Worm (Caenorhabditis elegans) whole organism, mixed stage, embryonic: ENCODE measurements around the gene R12H7.4.

Source experiments
- ceh-39 ChIP-seq: fragments of 150-350 bp; optimal IDR thresholded peaks from 2 replicates; lab custom pipeline; 2014; ENCODE audit warnings: missing biosample characterization, missing genetic modification characterization
- cnd-1 ChIP-seq: fragments of 200-800 bp; sonication (Bioruptor generic); optimal IDR thresholded peaks from 2 replicates; lab custom pipeline; 2018; ENCODE audit warnings: mild to moderate bottlenecking, missing genetic modification characterization, missing compliant biosample characterization
- elt-3 ChIP-seq: fragments of 150-350 bp; optimal IDR thresholded peaks from 2 replicates; lab custom pipeline; 2014; ENCODE audit warnings: missing biosample characterization, missing genetic modification characterization
- lsy-2 ChIP-seq: fragments of 150-350 bp; optimal IDR thresholded peaks from 2 replicates; lab custom pipeline; 2014; ENCODE audit warnings: missing biosample characterization, missing genetic modification characterization
- nhr-2 ChIP-seq: fragments of 150-350 bp; optimal IDR thresholded peaks from 2 replicates; lab custom pipeline; 2014; ENCODE audit warnings: missing biosample characterization, missing genetic modification characterization
- nhr-237 ChIP-seq: fragments of 150-350 bp; optimal IDR thresholded peaks from 2 replicates; lab custom pipeline; 2014; ENCODE audit warnings: missing biosample characterization, missing genetic modification characterization
- pha-4 ChIP-seq: fragments of 150-350 bp; optimal IDR thresholded peaks from 2 replicates; lab custom pipeline; 2018; ENCODE audit warnings: missing biosample characterization, missing genetic modification reagents, missing genetic modification characterization
- unc-39 ChIP-seq: fragments of 150-350 bp; optimal IDR thresholded peaks from 2 replicates; lab custom pipeline; 2014; ENCODE audit warnings: missing biosample characterization, missing genetic modification characterization

DNA sequence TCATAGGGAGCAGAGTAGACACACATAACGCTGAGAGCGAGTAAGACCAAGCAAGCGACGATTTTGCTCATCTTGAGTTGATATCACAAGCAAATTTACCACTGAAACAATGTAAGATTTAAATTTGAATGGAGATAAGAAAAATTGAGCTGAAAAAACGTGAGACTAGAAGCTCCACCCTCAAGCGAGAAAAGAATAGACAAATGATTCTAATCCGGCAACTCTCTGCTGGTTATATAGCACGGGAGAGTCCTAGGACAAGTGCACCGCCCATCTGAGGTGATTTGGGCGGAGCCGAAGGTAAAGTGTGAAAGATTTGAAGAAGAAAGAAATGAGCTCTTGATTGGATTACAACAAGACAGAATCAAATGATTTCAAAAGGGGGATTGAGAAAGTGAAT lies 38.6 kb upstream of the R12H7.4 start, which contains the start of gene nlp-3:
- TF ChIP-seq lsy-2 (tag; lab: Kevin White, UChicago) (no peak), ceh-39 (no peak), unc-39 (tag; lab: Kevin White, UChicago) (no peak), cnd-1 (tag; lab: Kevin White, UChicago) (no peak), pha-4 (tag; lab: Kevin White, UChicago) (no peak), nhr-237 (tag; lab: Kevin White, UChicago) (no peak), elt-3 (no peak), nhr-2 (tag; lab: Kevin White, UChicago) (no peak)
